Worm (Caenorhabditis elegans) whole organism, L2 larva: ENCODE data around the gene far-5.

Experiments
- ceh-16 ChIP-seq: fragments of 150-350 bp; optimal IDR thresholded peaks from 2 replicates; lab custom pipeline; 2014; ENCODE audit warnings: missing biosample characterization, missing genetic modification characterization
- lin-13 ChIP-seq: fragments of 150-350 bp; optimal IDR thresholded peaks from 2 replicates; lab custom pipeline; 2014; ENCODE audit warnings: missing biosample characterization, missing genetic modification reagents, missing genetic modification characterization
- lin-39 ChIP-seq: fragments of 150-350 bp; optimal IDR thresholded peaks from 2 replicates; lab custom pipeline; 2014; ENCODE audit warnings: missing biosample characterization, missing genetic modification reagents, missing genetic modification characterization
- nhr-12 ChIP-seq: fragments of 150-350 bp; optimal IDR thresholded peaks from 2 replicates; lab custom pipeline; 2014; ENCODE audit warnings: missing biosample characterization, missing genetic modification characterization
- zag-1 ChIP-seq: fragments of 150-350 bp; optimal IDR thresholded peaks from 2 replicates; lab custom pipeline; 2014; ENCODE audit warnings: missing biosample characterization, missing genetic modification characterization
- ztf-1 ChIP-seq: fragments of 200-800 bp; sonication (Bioruptor generic); conservative IDR thresholded peaks from 2 replicates; pipeline ENCODE4 v1.3.6; 2022; ENCODE audit warnings: missing genetic modification characterization, missing compliant biosample characterization
- ztf-11 ChIP-seq: sonication (generic microtip); optimal IDR thresholded peaks from 2 replicates; lab custom pipeline; 2017; ENCODE audit warnings: missing biosample characterization, missing genetic modification characterization
- ztf-4 ChIP-seq: fragments of 150-350 bp; optimal IDR thresholded peaks from 2 replicates; lab custom pipeline; 2014; ENCODE audit warnings: missing biosample characterization, missing genetic modification characterization

DNA sequence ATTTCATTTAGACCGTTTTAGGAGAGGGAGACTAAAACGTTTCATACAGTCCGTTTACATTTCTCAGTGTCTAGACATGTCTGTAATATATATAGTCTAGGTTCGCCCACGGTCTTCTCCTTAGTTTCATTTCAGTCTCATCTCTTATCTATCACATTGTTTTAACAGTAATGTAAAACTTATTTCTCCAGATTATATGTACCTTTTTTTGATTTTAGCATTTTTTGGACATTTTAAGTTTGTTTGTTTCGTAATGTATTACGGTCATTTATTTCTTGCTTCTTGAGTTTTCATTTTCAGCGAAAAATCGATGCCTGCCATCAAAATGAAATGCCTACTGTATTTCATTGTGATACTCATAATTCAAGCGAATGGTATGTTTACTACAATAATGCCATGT, 18.5 kb downstream of the far-5 start, which contains the start of gene F15B9.6:
- TF ChIP-seq zag-1 (tag; lab: Kevin White, UChicago) (no peak), ztf-1 (GFP tag; lab: Robert Waterston, UW) (no peak), lin-13 (GFP tag; lab: Kevin White, UChicago) (no peak), ceh-16 (tag; lab: Kevin White, UChicago) (no peak), lin-39 (no peak), nhr-12 (tag; lab: Kevin White, UChicago) (no peak), ztf-4 (no peak), ztf-11 (no peak)
